Worm (Caenorhabditis elegans) whole organism, L2 larva: Measurements from ENCODE around the gene T07G12.2.

Experiments used
- C34F6.9 ChIP-seq: fragments of 150-350 bp; optimal IDR thresholded peaks from 2 replicates; lab custom pipeline; 2014; ENCODE audit warnings: missing biosample characterization, missing genetic modification characterization
- F13H6.1 ChIP-seq: sonication (generic microtip); optimal IDR thresholded peaks from 2 replicates; lab custom pipeline; 2016; ENCODE audit warnings: missing genetic modification characterization, missing compliant biosample characterization
- R02D3.7 ChIP-seq: fragments of 150-350 bp; optimal IDR thresholded peaks from 2 replicates; lab custom pipeline; 2014; ENCODE audit warnings: missing biosample characterization, missing genetic modification characterization
- Y55F3AM.14 ChIP-seq: fragments of 200-800 bp; sonication (Bioruptor generic); optimal IDR thresholded peaks from 2 replicates; lab custom pipeline; 2018; ENCODE audit warnings: mild to moderate bottlenecking, missing genetic modification characterization, missing compliant biosample characterization
- ZK546.5 ChIP-seq: sonication (generic microtip); optimal IDR thresholded peaks from 2 replicates; lab custom pipeline; 2017; ENCODE audit warnings: missing biosample characterization, missing genetic modification characterization
- alr-1 ChIP-seq: fragments of 150-350 bp; optimal IDR thresholded peaks from 2 replicates; lab custom pipeline; 2014; ENCODE audit warnings: missing biosample characterization, missing genetic modification characterization
- aly-2 ChIP-seq: fragments of 150-350 bp; optimal IDR thresholded peaks from 2 replicates; lab custom pipeline; 2014; ENCODE audit warnings: missing biosample characterization, missing genetic modification characterization
- ama-1 ChIP-seq: fragments of 150-350 bp; optimal IDR thresholded peaks from 2 replicates; lab custom pipeline; 2018; ENCODE audit warnings: inconsistent platforms
- blmp-1 ChIP-seq: sonication (generic microtip); optimal IDR thresholded peaks from 2 replicates; lab custom pipeline; 2017; ENCODE audit warnings: missing genetic modification characterization, mild to moderate bottlenecking, missing compliant biosample characterization, antibody characterized with exemption, moderate library complexity; ENCODE audit not compliant: insufficient read depth
- ceh-16 ChIP-seq: fragments of 150-350 bp; optimal IDR thresholded peaks from 2 replicates; lab custom pipeline; 2014; ENCODE audit warnings: missing biosample characterization, missing genetic modification characterization
- crh-2 ChIP-seq: sonication (generic microtip); optimal IDR thresholded peaks from 2 replicates; lab custom pipeline; 2017; ENCODE audit warnings: missing biosample characterization, missing genetic modification characterization
- dmd-4 ChIP-seq: sonication (generic microtip); optimal IDR thresholded peaks from 2 replicates; lab custom pipeline; 2017; ENCODE audit warnings: missing biosample characterization, missing genetic modification characterization
- egl-27 ChIP-seq: sonication (generic microtip); optimal IDR thresholded peaks from 3 replicates; lab custom pipeline; 2017; ENCODE audit warnings: missing biosample characterization, missing genetic modification reagents, missing genetic modification characterization
- elt-1 ChIP-seq: fragments of 150-350 bp; optimal IDR thresholded peaks from 2 replicates; lab custom pipeline; 2014; ENCODE audit warnings: missing biosample characterization, missing genetic modification characterization
- fos-1 ChIP-seq: fragments of 150-350 bp; optimal IDR thresholded peaks from 2 replicates; lab custom pipeline; 2014; ENCODE audit warnings: missing biosample characterization, missing genetic modification characterization
- gmeb-1 ChIP-seq: fragments of 150-350 bp; optimal IDR thresholded peaks from 2 replicates; lab custom pipeline; 2014; ENCODE audit warnings: missing biosample characterization, missing genetic modification characterization
- lin-13 ChIP-seq: fragments of 150-350 bp; optimal IDR thresholded peaks from 2 replicates; lab custom pipeline; 2014; ENCODE audit warnings: missing biosample characterization, missing genetic modification reagents, missing genetic modification characterization
- lsy-2 ChIP-seq, 2 experiments: fragments of 150-350 bp in 1 of 2; sonication (generic microtip) in 1 of 2; optimal IDR thresholded peaks; 2 replicates each; lab custom pipeline; 2014 to 2017; ENCODE audit warnings: missing biosample characterization in 2 of 2, missing genetic modification characterization in 2 of 2
- mdl-1 ChIP-seq, 2 experiments: fragments of 150-350 bp in 1 of 2; sonication (generic microtip) in 1 of 2; optimal IDR thresholded peaks; 2 replicates each; lab custom pipeline; 2017; ENCODE audit warnings: missing biosample characterization in 2 of 2, missing genetic modification characterization in 2 of 2
- nhr-10 ChIP-seq: sonication (generic microtip); optimal IDR thresholded peaks from 2 replicates; lab custom pipeline; 2017; ENCODE audit warnings: missing biosample characterization, missing genetic modification characterization
- nhr-11 ChIP-seq: fragments of 150-350 bp; optimal IDR thresholded peaks from 2 replicates; lab custom pipeline; 2014; ENCODE audit warnings: missing biosample characterization, missing genetic modification characterization
- nhr-12 ChIP-seq: fragments of 150-350 bp; optimal IDR thresholded peaks from 2 replicates; lab custom pipeline; 2014; ENCODE audit warnings: missing biosample characterization, missing genetic modification characterization
- nhr-129 ChIP-seq: fragments of 150-350 bp; optimal IDR thresholded peaks from 2 replicates; lab custom pipeline; 2014; ENCODE audit warnings: missing biosample characterization, missing genetic modification characterization
- nhr-21 ChIP-seq: fragments of 150-350 bp; optimal IDR thresholded peaks from 2 replicates; lab custom pipeline; 2014; ENCODE audit warnings: missing biosample characterization, missing genetic modification characterization
- nhr-23 ChIP-seq: fragments of 150-350 bp; optimal IDR thresholded peaks from 2 replicates; lab custom pipeline; 2014; ENCODE audit warnings: missing biosample characterization, missing genetic modification reagents, missing genetic modification characterization
- nhr-237 ChIP-seq: fragments of 150-350 bp; optimal IDR thresholded peaks from 2 replicates; lab custom pipeline; 2014; ENCODE audit warnings: missing biosample characterization, missing genetic modification characterization
- nhr-6 ChIP-seq: fragments of 150-350 bp; optimal IDR thresholded peaks from 2 replicates; lab custom pipeline; 2014; ENCODE audit warnings: missing biosample characterization, missing genetic modification characterization
- peb-1 ChIP-seq: fragments of 150-350 bp; optimal IDR thresholded peaks from 2 replicates; lab custom pipeline; 2014; ENCODE audit warnings: missing biosample characterization, missing genetic modification characterization
- sem-4 ChIP-seq: fragments of 150-350 bp; optimal IDR thresholded peaks from 2 replicates; lab custom pipeline; 2014; ENCODE audit warnings: missing biosample characterization, missing genetic modification reagents, missing genetic modification characterization
- skn-1 ChIP-seq: sonication (generic microtip); optimal IDR thresholded peaks from 2 replicates; lab custom pipeline; 2017; ENCODE audit warnings: missing biosample characterization, missing genetic modification characterization
- sma-3 ChIP-seq: sonication (generic microtip); optimal IDR thresholded peaks from 2 replicates; lab custom pipeline; 2016; ENCODE audit warnings: missing genetic modification reagents, missing genetic modification characterization, missing compliant biosample characterization
- sma-9 ChIP-seq, 2 experiments: fragments of 150-350 bp in 1 of 2; sonication (generic microtip) in 1 of 2; optimal IDR thresholded peaks; 2 replicates each; lab custom pipeline; 2014 to 2016; ENCODE audit warnings: missing genetic modification characterization in 2 of 2, mild to moderate bottlenecking in 1 of 2, missing biosample characterization in 1 of 2, missing compliant biosample characterization in 1 of 2, missing genetic modification reagents in 1 of 2, moderate library complexity in 1 of 2
- unc-39 ChIP-seq: fragments of 150-350 bp; optimal IDR thresholded peaks from 2 replicates; lab custom pipeline; 2014; ENCODE audit warnings: missing biosample characterization, missing genetic modification characterization
- unc-55 ChIP-seq: fragments of 150-350 bp; sonication (generic microtip); optimal IDR thresholded peaks from 3 replicates; lab custom pipeline; 2014; ENCODE audit warnings: missing biosample characterization, missing genetic modification reagents, missing genetic modification characterization
- unc-62 ChIP-seq: fragments of 150-350 bp; optimal IDR thresholded peaks from 2 replicates; lab custom pipeline; 2014; ENCODE audit warnings: missing biosample characterization, missing genetic modification reagents, missing genetic modification characterization
- ztf-11 ChIP-seq: sonication (generic microtip); optimal IDR thresholded peaks from 2 replicates; lab custom pipeline; 2017; ENCODE audit warnings: missing biosample characterization, missing genetic modification characterization
- ztf-4 ChIP-seq: fragments of 150-350 bp; optimal IDR thresholded peaks from 2 replicates; lab custom pipeline; 2014; ENCODE audit warnings: missing biosample characterization, missing genetic modification characterization

The T07G12.2 gene

ce11 chrIV:10499948-10500356 lies 30.6 kb upstream of the T07G12.2 start (continued):
- TF ChIP-seq nhr-21 (tag; lab: Kevin White, UChicago): peak; percentile 19

ce11 chrIV:10500481-10500880 lies 30.0 kb upstream of the T07G12.2 start:
- TF ChIP-seq elt-1: no peak
- no peak for TF ChIP-seq nhr-129 (tag; lab: Kevin White, UChicago)
- no peak for TF ChIP-seq skn-1 (tag; lab: Kevin White, UChicago)
- TF ChIP-seq unc-62 (GFP tag; lab: Kevin White, UChicago): no peak
- TF ChIP-seq dmd-4: no peak
- no peak for TF ChIP-seq ama-1 (lab: Kevin White, UChicago)
- TF ChIP-seq, all 48 proteins: peak for 0

ce11 chrIV:10501550-10502240 lies 28.8 kb upstream of the T07G12.2 start, which contains the start of gene tax-6:
tax-6 (minus strand) TSS chrIV:10501600.
- TF ChIP-seq nhr-12 (tag; lab: Kevin White, UChicago) (no peak), unc-62 (GFP tag; lab: Kevin White, UChicago) (no peak), nhr-11 (tag; lab: Kevin White, UChicago) (no peak), F13H6.1 (tag; lab: Kevin White, UChicago) (no peak), blmp-1 (no peak), alr-1 (tag; lab: Kevin White, UChicago) (no peak), ztf-11 (no peak), ceh-16 (no peak), Y55F3AM.14 (GFP tag; lab: Kevin White, UChicago) (no peak), elt-1 (no peak), ZK546.5 (tag; lab: Kevin White, UChicago) (no peak), peb-1 (tag; lab: Kevin White, UChicago) (no peak), nhr-6 (tag; lab: Kevin White, UChicago) (no peak), nhr-23 (tag; lab: Kevin White, UChicago) (no peak), skn-1 (tag; lab: Kevin White, UChicago) (no peak), nhr-129 (tag; lab: Kevin White, UChicago) (no peak), unc-55 (GFP tag; lab: Kevin White, UChicago) (no peak)

ce11 chrIV:10502345-10502744 lies 28.2 kb upstream of the T07G12.2 start:
- TF ChIP-seq F13H6.1 (tag; lab: Kevin White, UChicago): peak; percentile 71
- no peak for TF ChIP-seq nhr-10
- no peak for TF ChIP-seq blmp-1
- no peak for TF ChIP-seq aly-2 (tag; lab: Kevin White, UChicago)
- no peak for TF ChIP-seq sem-4 (tag; lab: Kevin White, UChicago)
- no peak for TF ChIP-seq elt-1
- no peak for TF ChIP-seq alr-1 (tag; lab: Kevin White, UChicago)
- peak in 1 of 2 experiments; percentile 50 for TF ChIP-seq lsy-2 (tag; optimal IDR thresholded peaks at IDR 0.05; lab: Kevin White, UChicago)
- peak in 1 of 2 experiments; percentile 15 for TF ChIP-seq mdl-1 (tag; optimal IDR thresholded peaks at IDR 0.05; lab: Kevin White, UChicago)
- no peak for TF ChIP-seq nhr-237 (tag; lab: Kevin White, UChicago)
- no peak for TF ChIP-seq ZK546.5 (tag; lab: Kevin White, UChicago)
- TF ChIP-seq fos-1 (tag; lab: Kevin White, UChicago): peak; percentile 85
- peak; percentile 36 for TF ChIP-seq unc-55 (GFP tag; lab: Kevin White, UChicago)
- TF ChIP-seq crh-2 (tag; lab: Kevin White, UChicago): peak; percentile 82
- TF ChIP-seq unc-39: no peak
- TF ChIP-seq sma-3 (GFP tag; lab: Kevin White, UChicago): peak; percentile 19
- peak; percentile 77 for TF ChIP-seq sma-9 (GFP tag; optimal IDR thresholded peaks at IDR 0.05; lab: Kevin White, UChicago)
- no peak for TF ChIP-seq sma-9 (tag; optimal IDR thresholded peaks at IDR 0.05; lab: Kevin White, UChicago)
- peak; percentile 72 for TF ChIP-seq C34F6.9 (tag; lab: Kevin White, UChicago)
- TF ChIP-seq nhr-129 (tag; lab: Kevin White, UChicago): peak; percentile 79
- no peak for TF ChIP-seq egl-27 (tag; lab: Kevin White, UChicago)
- TF ChIP-seq gmeb-1 (tag; lab: Kevin White, UChicago): peak; percentile 53
- TF ChIP-seq lin-13 (GFP tag; lab: Kevin White, UChicago): no peak
- TF ChIP-seq R02D3.7 (tag; lab: Kevin White, UChicago): no peak
- peak; percentile 38 for TF ChIP-seq ztf-4
- no peak for TF ChIP-seq dmd-4
- TF ChIP-seq ama-1 (lab: Kevin White, UChicago): peak; percentile 38
